Fruit fly (Drosophila melanogaster) whole organism, embryonic: ENCODE data around the gene rasp.
A peak's percentile ranks its signal among the peaks of the same experiment; 100 is the strongest.

Experiments
- Ada2b ChIP-seq: fragments of 200-800 bp; sonication (Bioruptor generic); IDR thresholded peaks from 2 replicates; pipeline ENCODE4 v1.3.6; 2022; ENCODE audit warnings: missing biosample characterization, missing genetic modification characterization
- CG12155 ChIP-seq: fragments of 200-800 bp; sonication (Bioruptor generic); optimal IDR thresholded peaks from 3 replicates; lab custom pipeline; 2016; ENCODE audit warnings: missing biosample characterization, missing genetic modification characterization
- CG12769 ChIP-seq: fragments of 200-800 bp; sonication (Bioruptor generic); optimal IDR thresholded peaks from 2 replicates; lab custom pipeline; 2019; ENCODE audit warnings: missing biosample characterization, mild to moderate bottlenecking, missing genetic modification characterization, moderate library complexity
- CG14667 ChIP-seq: fragments of 200-800 bp; sonication (Bioruptor generic); IDR thresholded peaks from 2 replicates; pipeline ENCODE4 v1.3.6; 2022; ENCODE audit warnings: missing biosample characterization, missing genetic modification characterization
- CG14710 ChIP-seq: fragments of 200-800 bp; sonication (Bioruptor generic); optimal IDR thresholded peaks from 3 replicates; lab custom pipeline; 2019; ENCODE audit warnings: missing biosample characterization, mild to moderate bottlenecking, missing genetic modification characterization, moderate library complexity
- CG17186 ChIP-seq: fragments of 200-800 bp; sonication (Bioruptor generic); optimal IDR thresholded peaks from 3 replicates; lab custom pipeline; 2017; ENCODE audit warnings: missing biosample characterization, missing genetic modification reagents, missing genetic modification characterization
- CG17328 ChIP-seq: fragments of 200-800 bp; sonication (Bioruptor generic); IDR thresholded peaks from 2 replicates; pipeline ENCODE4 v1.3.6; 2022; ENCODE audit warnings: missing biosample characterization, missing genetic modification characterization
- CG2120 ChIP-seq: fragments of 200-800 bp; sonication (Bioruptor generic); optimal IDR thresholded peaks from 3 replicates; lab custom pipeline; 2016; ENCODE audit warnings: missing biosample characterization, missing genetic modification characterization
- CG33557 ChIP-seq: fragments of 200-800 bp; sonication (Bioruptor generic); optimal IDR thresholded peaks from 2 replicates; lab custom pipeline; 2019; ENCODE audit warnings: missing biosample characterization, mild to moderate bottlenecking, missing genetic modification characterization, moderate library complexity
- CG8290 ChIP-seq, 3 experiments: fragments of 200-800 bp; sonication (Bioruptor generic); optimal IDR thresholded peaks; 2 replicates each; lab custom pipeline; 2016 to 2019; ENCODE audit warnings: missing biosample characterization in 3 of 3, missing genetic modification characterization in 3 of 3, mild to moderate bottlenecking in 2 of 3, moderate library complexity in 1 of 3
- CG8388 ChIP-seq: fragments of 200-800 bp; sonication (Bioruptor generic); optimal IDR thresholded peaks from 2 replicates; lab custom pipeline; 2019; ENCODE audit warnings: missing biosample characterization, mild to moderate bottlenecking, missing genetic modification characterization, moderate library complexity
- CG8924 ChIP-seq: fragments of 200-800 bp; optimal IDR thresholded peaks from 3 replicates; lab custom pipeline; 2019; ENCODE audit warnings: missing biosample characterization, mild to moderate bottlenecking, missing genetic modification characterization, moderate library complexity
- CG9727 ChIP-seq: fragments of 200-800 bp; sonication (Bioruptor generic); optimal IDR thresholded peaks from 3 replicates; lab custom pipeline; 2017; ENCODE audit warnings: missing biosample characterization, mild to moderate bottlenecking, missing genetic modification characterization
- CG9797 ChIP-seq: fragments of 200-800 bp; sonication (Bioruptor generic); optimal IDR thresholded peaks from 3 replicates; lab custom pipeline; 2018; ENCODE audit warnings: missing biosample characterization, mild to moderate bottlenecking, missing genetic modification characterization
- D ChIP-seq, 2 experiments: fragments of 200-800 bp in 1 of 2; fragments of >200 bp in 1 of 2; sonication (Bioruptor generic) in 1 of 2; optimal IDR thresholded peaks; 2 replicates in 1 of 2; 3 replicates in 1 of 2; lab custom pipeline; 2017; ENCODE audit warnings: mild to moderate bottlenecking in 1 of 2, missing biosample characterization in 1 of 2, missing genetic modification characterization in 1 of 2, missing genetic modification reagents in 1 of 2
- Hsf ChIP-seq: fragments of 200-800 bp; sonication (Bioruptor generic); optimal IDR thresholded peaks from 3 replicates; lab custom pipeline; 2016; ENCODE audit warnings: missing biosample characterization, missing genetic modification characterization
- MBD-R2 ChIP-seq: fragments of 200-800 bp; sonication (Bioruptor generic); IDR thresholded peaks from 2 replicates; pipeline ENCODE4 v1.3.6; 2022; ENCODE audit warnings: missing biosample characterization, missing genetic modification characterization
- Mes4 ChIP-seq: fragments of 200-800 bp; sonication (Bioruptor generic); optimal IDR thresholded peaks from 2 replicates; lab custom pipeline; 2016; ENCODE audit warnings: missing biosample characterization, missing genetic modification characterization
- Nf-YA ChIP-seq: fragments of 200-800 bp; sonication (Bioruptor generic); IDR thresholded peaks from 2 replicates; pipeline ENCODE4 v1.3.6; 2022; ENCODE audit warnings: missing biosample characterization, missing genetic modification characterization
- Nf-YC ChIP-seq: fragments of 200-800 bp; optimal IDR thresholded peaks from 3 replicates; lab custom pipeline; 2019; ENCODE audit warnings: missing biosample characterization, mild to moderate bottlenecking, missing genetic modification characterization, moderate library complexity
- Oaz ChIP-seq: fragments of 200-800 bp; sonication (Bioruptor generic); IDR thresholded peaks from 2 replicates; pipeline ENCODE4 v1.3.6; 2022; ENCODE audit warnings: missing biosample characterization, missing genetic modification characterization
- Poxn ChIP-seq: fragments of 200-800 bp; sonication (Bioruptor generic); IDR thresholded peaks from 2 replicates; pipeline ENCODE4 v1.3.6; 2022; ENCODE audit warnings: missing biosample characterization, missing genetic modification characterization
- Taf1 ChIP-seq: fragments of 200-800 bp; sonication (Bioruptor generic); IDR thresholded peaks from 2 replicates; pipeline ENCODE4 v1.3.6; 2022; ENCODE audit warnings: missing biosample characterization, missing genetic modification characterization
- Tbp ChIP-seq: fragments of >200 bp; optimal IDR thresholded peaks from 2 replicates; lab custom pipeline; 2018; ENCODE audit warnings: missing biosample characterization, missing genetic modification characterization
- bab2 ChIP-seq: fragments of 200-800 bp; sonication (Bioruptor generic); optimal IDR thresholded peaks from 2 replicates; lab custom pipeline; 2016; ENCODE audit warnings: missing biosample characterization, missing genetic modification characterization
- corto ChIP-seq: fragments of 200-800 bp; sonication (Bioruptor generic); optimal IDR thresholded peaks from 2 replicates; lab custom pipeline; 2016; ENCODE audit warnings: missing biosample characterization, mild to moderate bottlenecking, missing genetic modification characterization, moderate library complexity
- dan ChIP-seq: fragments of 200-800 bp; sonication (Bioruptor generic); IDR thresholded peaks from 2 replicates; pipeline ENCODE4 v1.3.6; 2022; ENCODE audit warnings: missing biosample characterization, missing genetic modification characterization
- dm ChIP-seq: fragments of 200-800 bp; sonication (Bioruptor generic); optimal IDR thresholded peaks from 3 replicates; lab custom pipeline; 2016; ENCODE audit warnings: missing biosample characterization, missing genetic modification characterization
- dysf ChIP-seq: fragments of 200-800 bp; sonication (Bioruptor generic); IDR thresholded peaks from 3 replicates; pipeline ENCODE4 v1.3.6; 2022; ENCODE audit warnings: missing biosample characterization, missing genetic modification characterization
- ham ChIP-seq: fragments of 200-800 bp; sonication (Bioruptor generic); IDR thresholded peaks from 2 replicates; pipeline ENCODE4 v1.3.6; 2022; ENCODE audit warnings: missing biosample characterization, missing genetic modification characterization
- hb ChIP-seq: fragments of 200-800 bp; sonication (Bioruptor generic); IDR thresholded peaks from 3 replicates; pipeline ENCODE4 v1.3.6; 2022; ENCODE audit warnings: missing biosample characterization, missing genetic modification characterization; ENCODE audit not compliant: partially characterized antibody
- jing ChIP-seq: fragments of 200-800 bp; sonication (Bioruptor generic); optimal IDR thresholded peaks from 2 replicates; lab custom pipeline; 2018; ENCODE audit warnings: missing biosample characterization, mild to moderate bottlenecking, missing genetic modification characterization
- lola ChIP-seq, 3 experiments: fragments of >200 bp in 2 of 3; fragments of 200-800 bp in 1 of 3; sonication (Bioruptor generic) in 1 of 3; optimal IDR thresholded peaks; 2 replicates each; lab custom pipeline; 2017 to 2019; ENCODE audit warnings: missing biosample characterization in 3 of 3, missing genetic modification characterization in 3 of 3, mild to moderate bottlenecking in 1 of 3, moderate library complexity in 1 of 3
- luna ChIP-seq: fragments of 200-800 bp; sonication (Bioruptor generic); optimal IDR thresholded peaks from 2 replicates; lab custom pipeline; 2016; ENCODE audit warnings: missing biosample characterization, missing genetic modification characterization
- otp ChIP-seq: fragments of 200-800 bp; sonication (Bioruptor generic); IDR thresholded peaks from 3 replicates; pipeline ENCODE4, ENCODE4 v1.3.6; 2022; ENCODE audit warnings: missing biosample characterization, missing genetic modification characterization
- pros ChIP-seq: fragments of 200-800 bp; sonication (Bioruptor generic); optimal IDR thresholded peaks from 3 replicates; lab custom pipeline; 2019; ENCODE audit warnings: missing biosample characterization, mild to moderate bottlenecking, missing genetic modification characterization, moderate library complexity
- repo ChIP-seq: fragments of 200-800 bp; sonication (Bioruptor generic); optimal IDR thresholded peaks from 2 replicates; lab custom pipeline; 2016; ENCODE audit warnings: missing biosample characterization, missing genetic modification characterization
- scrt ChIP-seq: fragments of 200-800 bp; sonication (Bioruptor generic); optimal IDR thresholded peaks from 2 replicates; lab custom pipeline; 2018; ENCODE audit warnings: missing biosample characterization, mild to moderate bottlenecking, missing genetic modification characterization, moderate library complexity
- shn ChIP-seq: fragments of 200-800 bp; sonication (Bioruptor generic); optimal IDR thresholded peaks from 3 replicates; lab custom pipeline; 2016; ENCODE audit warnings: missing biosample characterization, missing genetic modification characterization
- sima ChIP-seq: fragments of 200-800 bp; sonication (Bioruptor generic); optimal IDR thresholded peaks from 2 replicates; lab custom pipeline; 2016; ENCODE audit warnings: missing biosample characterization, missing genetic modification characterization
- tna ChIP-seq: fragments of 200-800 bp; sonication (Bioruptor generic); IDR thresholded peaks from 2 replicates; pipeline ENCODE4 v1.3.6; 2022; ENCODE audit warnings: missing biosample characterization, missing genetic modification characterization; ENCODE audit not compliant: partially characterized antibody
- vnd ChIP-seq: fragments of 200-800 bp; sonication (Bioruptor generic); IDR thresholded peaks from 3 replicates; pipeline ENCODE4 v1.3.6; 2022; ENCODE audit warnings: missing biosample characterization, missing genetic modification characterization; ENCODE audit not compliant: partially characterized antibody

Gene rasp

DNA sequence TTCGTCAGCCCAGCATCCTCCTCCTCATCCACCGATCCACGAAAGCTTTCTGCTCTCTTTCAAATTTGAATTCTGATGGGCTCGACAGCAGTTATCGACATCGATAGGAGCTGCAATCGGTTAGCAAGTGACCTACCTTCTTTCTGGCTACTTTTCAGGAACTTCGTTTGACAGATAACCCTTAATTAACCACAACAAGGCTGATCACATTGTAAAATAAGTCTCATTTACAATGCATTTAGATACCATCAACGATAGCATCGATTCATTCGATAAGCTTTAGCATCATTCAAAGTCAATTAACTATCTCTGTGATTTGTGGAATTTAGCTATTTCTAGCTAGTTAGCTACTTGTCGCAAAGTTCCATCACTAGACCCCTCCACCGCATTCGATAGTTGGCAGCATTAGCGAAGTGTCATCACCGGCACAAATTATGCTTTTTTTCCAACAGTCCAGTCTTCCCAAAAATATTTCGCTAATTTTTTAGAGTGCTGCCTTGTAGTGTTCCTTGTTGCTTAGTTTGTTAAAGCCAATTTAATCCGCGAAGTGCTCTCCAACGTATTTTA, 16.6 kb downstream of the rasp start, which contains the start of the genes MnM and Girdin (continued):
- peak in 1 of 3 experiments; percentile 58 for TF ChIP-seq lola (GFP tag; optimal IDR thresholded peaks at IDR 0.05; lab: Kevin White, UChicago)
- peak; percentile 86 for TF ChIP-seq vnd (GFP tag; lab: Robert Waterston, UW)
- no peak for TF ChIP-seq Nf-YA (GFP tag; lab: Robert Waterston, UW)
- peak; percentile 76; the same call in 2 of the 3 replicates for TF ChIP-seq hb (GFP tag; lab: Robert Waterston, UW)
- TF ChIP-seq D (optimal IDR thresholded peaks at IDR 0.05; lab: Kevin White, UChicago) = peak; percentile 91
- no peak for TF ChIP-seq D (GFP tag; optimal IDR thresholded peaks at IDR 0.05; lab: Kevin White, UChicago)
- no peak for TF ChIP-seq scrt (GFP tag; lab: Kevin White, UChicago)
- TF ChIP-seq dysf = peak; percentile 64; the same call in 2 of the 3 replicates
- TF ChIP-seq Poxn (GFP tag; lab: Robert Waterston, UW) = peak; percentile 10; the same call in 1 of the 2 replicates
- peak; percentile 3 for TF ChIP-seq luna (GFP tag; lab: Kevin White, UChicago)
- TF ChIP-seq dm = peak; percentile 77
- TF ChIP-seq CG9727 (GFP tag; lab: Kevin White, UChicago) = peak; percentile 46
- peak; percentile 54 for TF ChIP-seq repo (GFP tag; lab: Kevin White, UChicago)
- no peak for TF ChIP-seq jing (GFP tag; lab: Kevin White, UChicago)
- TF ChIP-seq corto (GFP tag; lab: Kevin White, UChicago) = no peak
- TF ChIP-seq sima (GFP tag; lab: Kevin White, UChicago) = no peak
- peak; percentile 50 for TF ChIP-seq Mes4 (GFP tag; lab: Kevin White, UChicago)
- peak; percentile 53 for TF ChIP-seq CG17186 (GFP tag; lab: Kevin White, UChicago)
- no peak for TF ChIP-seq CG14667
- peak; percentile 46 for TF ChIP-seq CG8924 (tag; lab: Kevin White, UChicago)
- no peak for TF ChIP-seq CG17328 (GFP tag; lab: Robert Waterston, UW)
- peak; percentile 91 for TF ChIP-seq CG2120 (GFP tag; lab: Kevin White, UChicago)
- peak; percentile 50 for TF ChIP-seq CG9797 (GFP tag; lab: Kevin White, UChicago)
- TF ChIP-seq CG12155 (GFP tag; lab: Kevin White, UChicago) = peak; percentile 71
- TF ChIP-seq pros (GFP tag; lab: Kevin White, UChicago) = no peak
- no peak for TF ChIP-seq CG8388 (GFP tag; lab: Kevin White, UChicago)
- no peak for TF ChIP-seq Oaz
- no peak; the same call in 1 of the 2 replicates for TF ChIP-seq Ada2b (GFP tag; lab: Robert Waterston, UW)
- TF ChIP-seq bab2 = peak; percentile 73
- no peak for TF ChIP-seq dan (GFP tag; lab: Robert Waterston, UW)
- TF ChIP-seq CG8290 (GFP tag; optimal IDR thresholded peaks at IDR 0.05; lab: Kevin White, UChicago) = peak; percentile 41
- TF ChIP-seq CG8290 (tag; optimal IDR thresholded peaks at IDR 0.05; lab: Kevin White, UChicago) = peak in 1 of 2 experiments; percentile 25
- no peak for TF ChIP-seq Nf-YC (tag; lab: Kevin White, UChicago)
- no peak for TF ChIP-seq Taf1 (GFP tag; lab: Robert Waterston, UW)
- peak; percentile 40 for TF ChIP-seq CG33557
- peak; percentile 43; the same call in 1 of the 2 replicates for TF ChIP-seq tna (GFP tag; lab: Robert Waterston, UW)
- peak; percentile 87 for TF ChIP-seq shn (GFP tag; lab: Kevin White, UChicago)
- no peak for TF ChIP-seq otp (GFP tag; lab: Robert Waterston, UW)
- TF ChIP-seq ham (GFP tag; lab: Robert Waterston, UW) = no peak
- peak; percentile 77 for TF ChIP-seq Hsf (GFP tag; lab: Kevin White, UChicago)
- TF ChIP-seq MBD-R2 = peak; percentile 63; the same call in 1 of the 2 replicates
- TF ChIP-seq CG14710 = peak; percentile 75
- peak; percentile 80 for TF ChIP-seq CG12769 (tag; lab: Kevin White, UChicago)
- peak; percentile 39 for TF ChIP-seq Tbp (GFP tag; lab: Kevin White, UChicago)
- TF ChIP-seq, all 482 proteins: peak for 247
